Fruit fly (Drosophila melanogaster): ENCODE measurements around the gene cv.

cv gene

DNA sequence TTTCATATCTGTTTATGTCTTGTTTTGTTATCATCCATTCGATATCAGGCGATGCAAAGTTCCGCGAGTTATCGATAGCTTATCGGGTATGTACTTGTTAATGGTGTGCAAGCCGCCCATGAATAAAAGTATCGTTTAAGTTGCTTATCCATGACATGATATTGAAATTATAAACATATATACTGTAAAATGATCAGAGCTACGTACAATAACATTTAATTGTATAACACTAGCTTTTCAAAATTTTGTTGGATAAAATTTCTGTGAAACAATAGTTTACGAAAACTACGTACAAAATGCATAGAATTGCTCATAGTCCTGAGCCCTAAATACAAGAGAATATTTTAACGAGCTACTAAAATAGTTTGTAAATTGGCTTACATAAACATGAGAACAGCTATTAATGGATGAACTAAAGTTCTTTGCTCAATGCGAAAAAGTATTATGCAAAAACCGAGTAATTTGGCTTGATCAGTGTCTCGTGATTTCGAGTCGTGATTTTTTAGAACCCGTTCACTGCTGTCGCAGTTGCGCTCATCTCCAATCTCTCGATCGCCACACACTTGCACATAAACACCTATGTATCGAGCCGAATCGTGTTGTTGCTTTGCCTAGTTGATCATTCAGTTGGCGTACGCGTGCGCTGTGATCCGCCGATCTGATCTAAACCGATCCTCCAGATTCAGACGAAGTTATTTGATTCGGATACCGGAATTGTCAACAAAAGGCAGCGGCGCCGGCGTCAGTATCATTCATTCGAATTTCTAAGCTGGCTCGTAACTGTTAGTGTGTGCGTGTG, at the start of gene cv, which contains the start of gene PGAP1 (continued):
- no peak for TF ChIP-seq wdn (GFP tag; IDR thresholded peaks at IDR 0.05)
- no peak for TF ChIP-seq bab2 (GFP tag; optimal IDR thresholded peaks at IDR 0.05)
- TF ChIP-seq CG12071 (GFP tag; optimal IDR thresholded peaks at IDR 0.05) = no peak
- peak; percentile 17 for TF ChIP-seq Dip3 (GFP tag; optimal IDR thresholded peaks at IDR 0.05)
- TF ChIP-seq CG17829 (tag; optimal IDR thresholded peaks at IDR 0.05) = peak; percentile 20
- TF ChIP-seq chif (GFP tag; optimal IDR thresholded peaks at IDR 0.05) = peak in 1 of 2 experiments; percentile 29
- TF ChIP-seq az2 (GFP tag; optimal IDR thresholded peaks at IDR 0.05) = peak; percentile 30
- no peak for TF ChIP-seq CG4282 (GFP tag; optimal IDR thresholded peaks at IDR 0.05)
- TF ChIP-seq Deaf1 (tag; optimal IDR thresholded peaks at IDR 0.05) = peak; percentile 59
- no peak for TF ChIP-seq CG6654 (GFP tag; optimal IDR thresholded peaks at IDR 0.05)
- TF ChIP-seq CG30403 (GFP tag; optimal IDR thresholded peaks at IDR 0.05) = peak; percentile 70
- 0 out of 2 replicates have a peak, but pooled peaks have one; percentile 8 for TF ChIP-seq Xrp1 (GFP tag; IDR thresholded peaks at IDR 0.05)
- no peak for TF ChIP-seq stc (GFP tag; IDR thresholded peaks at IDR 0.05)
- TF ChIP-seq prd (optimal IDR thresholded peaks at IDR 0.05) = no peak
- no peak for TF ChIP-seq prd (GFP tag; IDR thresholded peaks at IDR 0.05)
- TF ChIP-seq Dek (tag; optimal IDR thresholded peaks at IDR 0.05) = peak; percentile 13
- TF ChIP-seq Med (GFP tag) = peak; percentile 76
- TF ChIP-seq CG15514 (GFP tag; optimal IDR thresholded peaks at IDR 0.05) = peak; percentile 41
- no peak for TF ChIP-seq CG6272 (GFP tag; IDR thresholded peaks at IDR 0.05)
- peak; percentile 63 for TF ChIP-seq CG2120 (GFP tag; optimal IDR thresholded peaks at IDR 0.05)
- peak; percentile 67; the same call in 1 of the 2 replicates for TF ChIP-seq MBD-R2 (GFP tag; IDR thresholded peaks at IDR 0.05)
- TF ChIP-seq CG13775 (GFP tag; optimal IDR thresholded peaks at IDR 0.05) = peak; percentile 27
- peak; percentile 33 to 46 for TF ChIP-seq dpn (GFP tag; optimal IDR thresholded peaks at IDR 0.05)
- TF ChIP-seq knrl (GFP tag; IDR thresholded peaks at IDR 0.05; ENCODE audit: partially characterized antibody) = peak; percentile 74; the same call in 2 of the 3 replicates
- peak; percentile 71 for TF ChIP-seq CG16813 (GFP tag; IDR thresholded peaks at IDR 0.05; ENCODE audit: partially characterized antibody)
- peak; percentile 58 for TF ChIP-seq CG2129 (GFP tag; IDR thresholded peaks at IDR 0.05; ENCODE audit: partially characterized antibody)
- 0 out of 2 replicates have a peak, but pooled peaks have one; percentile 9 for TF ChIP-seq al (GFP tag; IDR thresholded peaks at IDR 0.05)
- TF ChIP-seq cad (GFP tag; optimal IDR thresholded peaks at IDR 0.05) = no peak
- TF ChIP-seq CG7372 (GFP tag; IDR thresholded peaks at IDR 0.05) = no peak
- peak; percentile 26 for TF ChIP-seq CG4617 (GFP tag; optimal IDR thresholded peaks at IDR 0.05; ENCODE audit: borderline replicate concordance)
- peak; percentile 12; the same call in 1 of the 3 replicates for TF ChIP-seq CG34422 (GFP tag; IDR thresholded peaks at IDR 0.05)
- peak; percentile 43 for TF ChIP-seq CG9437 (GFP tag; optimal IDR thresholded peaks at IDR 0.05)
- peak; percentile 23 for TF ChIP-seq stwl (tag; optimal IDR thresholded peaks at IDR 0.05)
- TF ChIP-seq Chrac-16 (GFP tag; optimal IDR thresholded peaks at IDR 0.05) = peak; percentile 22
- TF ChIP-seq Xbp1 (GFP tag; optimal IDR thresholded peaks at IDR 0.05) = peak; percentile 5
- TF ChIP-seq CG11696 (GFP tag; IDR thresholded peaks at IDR 0.05) = no peak
- no peak for TF ChIP-seq toy (GFP tag; IDR thresholded peaks at IDR 0.05)
- TF ChIP-seq Lhr (GFP tag; optimal IDR thresholded peaks at IDR 0.05) = peak; percentile 12
- TF ChIP-seq CG12942 (GFP tag; optimal IDR thresholded peaks at IDR 0.05) = no peak
- peak; percentile 15 for TF ChIP-seq pho (GFP tag; optimal IDR thresholded peaks at IDR 0.05)
- TF ChIP-seq CG14860 (GFP tag; IDR thresholded peaks at IDR 0.05; ENCODE audit: partially characterized antibody) = peak; percentile 70; the same call in 2 of the 3 replicates
- TF ChIP-seq CG7556 (GFP tag; optimal IDR thresholded peaks at IDR 0.05) = peak; percentile 18
- no peak for TF ChIP-seq Trl (optimal IDR thresholded peaks at IDR 0.05)
- peak; percentile 19 for TF ChIP-seq Trl (GFP tag; optimal IDR thresholded peaks at IDR 0.05)
- peak; percentile 30 for TF ChIP-seq Meics (GFP tag; optimal IDR thresholded peaks at IDR 0.05)
- no peak for TF ChIP-seq scrt (GFP tag; optimal IDR thresholded peaks at IDR 0.05)
- TF ChIP-seq slbo (GFP tag; IDR thresholded peaks at IDR 0.05) = peak; percentile 42; the same call in 1 of the 2 replicates
- TF ChIP-seq BEAF-32 (GFP tag; optimal IDR thresholded peaks at IDR 0.05) = peak; percentile 86
- peak; percentile 8; the same call in 1 of the 2 replicates for TF ChIP-seq CG42726 (GFP tag; IDR thresholded peaks at IDR 0.05; ENCODE audit: partially characterized antibody)
